Worm (Caenorhabditis elegans) whole organism, L2 larva: Measurements from ENCODE around the gene pqn-82.

Experiments
- dmd-4 ChIP-seq: sonication (generic microtip); optimal IDR thresholded peaks from 2 replicates; lab custom pipeline; 2017; ENCODE audit warnings: missing biosample characterization, missing genetic modification characterization
- unc-62 ChIP-seq: fragments of 150-350 bp; optimal IDR thresholded peaks from 2 replicates; lab custom pipeline; 2014; ENCODE audit warnings: missing biosample characterization, missing genetic modification reagents, missing genetic modification characterization

DNA sequence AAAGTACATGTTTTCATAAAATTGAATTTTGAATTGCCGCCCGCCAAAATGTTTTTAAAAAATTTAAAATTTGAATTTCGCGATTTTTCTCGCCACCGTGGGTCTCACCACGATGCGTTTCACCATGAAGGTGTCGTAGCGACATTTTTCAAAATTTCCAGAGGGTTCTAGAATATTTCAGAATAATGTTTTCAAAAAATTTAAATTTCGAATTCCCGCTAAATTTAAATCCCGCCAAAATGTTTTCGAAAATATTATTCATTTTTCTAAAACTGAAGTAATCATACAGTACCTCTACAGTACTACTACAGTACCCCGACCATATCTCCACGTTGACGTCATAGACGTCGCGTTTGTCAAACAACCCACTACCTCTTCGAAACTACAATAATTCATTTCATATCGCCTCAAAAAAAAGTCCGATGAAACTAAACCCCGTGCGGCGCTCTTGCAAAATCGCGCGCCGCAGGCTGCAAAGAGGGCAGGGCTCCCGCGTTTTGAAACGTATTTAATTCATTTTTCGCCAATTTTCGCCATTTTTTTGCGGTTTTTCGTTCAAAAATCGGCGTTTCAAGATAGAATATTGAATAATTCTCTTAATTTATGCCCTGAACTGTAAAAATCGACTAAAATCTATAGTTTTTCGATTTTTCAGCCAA, 24.5 kb upstream of the pqn-82 start, which contains the start of the genes pvf-1 and Y39A3CL.7:
- TF ChIP-seq dmd-4 (tag; lab: Kevin White, UChicago) = no peak
- TF ChIP-seq unc-62 (GFP tag; lab: Kevin White, UChicago) = no peak
